Worm (Caenorhabditis elegans) whole organism, late embryonic: ENCODE results near the gene hot-9.

Experiments
- F13H6.1 ChIP-seq: sonication (generic microtip); optimal IDR thresholded peaks from 2 replicates; lab custom pipeline; 2016; ENCODE audit warnings: missing genetic modification characterization, missing compliant biosample characterization
- ahr-1 ChIP-seq: sonication (generic microtip); optimal IDR thresholded peaks from 2 replicates; lab custom pipeline; 2016; ENCODE audit warnings: missing genetic modification characterization, missing compliant biosample characterization
- ceh-9 ChIP-seq: sonication (generic microtip); optimal IDR thresholded peaks from 2 replicates; lab custom pipeline; 2016; ENCODE audit warnings: mild to moderate bottlenecking, missing genetic modification characterization, inconsistent platforms, missing compliant biosample characterization
- che-1 ChIP-seq: sonication (generic microtip); optimal IDR thresholded peaks from 2 replicates; lab custom pipeline; 2016; ENCODE audit warnings: mild to moderate bottlenecking, missing genetic modification characterization, missing compliant biosample characterization
- dve-1 ChIP-seq: sonication (generic microtip); optimal IDR thresholded peaks from 2 replicates; lab custom pipeline; 2017; ENCODE audit warnings: antibody characterized with exemption, mild to moderate bottlenecking, missing genetic modification characterization, missing compliant biosample characterization
- elt-2 ChIP-seq: sonication (generic microtip); optimal IDR thresholded peaks from 2 replicates; lab custom pipeline; 2016; ENCODE audit warnings: missing genetic modification reagents, missing genetic modification characterization, missing compliant biosample characterization
- ets-4 ChIP-seq: sonication (generic microtip); optimal IDR thresholded peaks from 2 replicates; lab custom pipeline; 2016; ENCODE audit warnings: missing genetic modification characterization, missing compliant biosample characterization
- nhr-11 ChIP-seq: fragments of 150-350 bp; optimal IDR thresholded peaks from 2 replicates; lab custom pipeline; 2014; ENCODE audit warnings: missing biosample characterization, missing genetic modification characterization
- pag-3 ChIP-seq: sonication (generic microtip); optimal IDR thresholded peaks from 2 replicates; lab custom pipeline; 2016; ENCODE audit warnings: missing compliant biosample characterization, missing genetic modification characterization, borderline replicate concordance
- pros-1 ChIP-seq: fragments of 150-350 bp; optimal IDR thresholded peaks from 2 replicates; lab custom pipeline; 2014; ENCODE audit warnings: missing biosample characterization, missing genetic modification reagents, missing genetic modification characterization
- unc-55 ChIP-seq: sonication (generic microtip); optimal IDR thresholded peaks from 2 replicates; lab custom pipeline; 2017; ENCODE audit warnings: missing biosample characterization, missing genetic modification reagents, missing genetic modification characterization

- no peak for TF ChIP-seq F13H6.1
- no peak for TF ChIP-seq dve-1
- TF ChIP-seq ets-4 (tag; lab: Kevin White, UChicago): no peak
- no peak for TF ChIP-seq unc-55 (GFP tag; lab: Kevin White, UChicago)
- TF ChIP-seq nhr-11 (tag; lab: Kevin White, UChicago): no peak
- no peak for TF ChIP-seq pros-1 (tag; lab: Kevin White, UChicago)
- no peak for TF ChIP-seq che-1 (tag; lab: Kevin White, UChicago)
- no peak for TF ChIP-seq pag-3 (tag; lab: Kevin White, UChicago)
- no peak for TF ChIP-seq ceh-9 (tag; lab: Kevin White, UChicago)
- no peak for TF ChIP-seq elt-2
- no peak for TF ChIP-seq ahr-1 (tag; lab: Kevin White, UChicago)
Observed at ce11 chrIV:5085782-5086181, 40.5 kb upstream of the hot-9 start.
